Fruit fly (Drosophila melanogaster) whole organism, embryonic: ENCODE data around the gene Mlc1.
A peak's percentile ranks its signal among the peaks of the same experiment; 100 is the strongest.

Experiments
- CG12769 ChIP-seq: fragments of 200-800 bp; sonication (Bioruptor generic); optimal IDR thresholded peaks from 2 replicates; lab custom pipeline; 2019; ENCODE audit warnings: missing biosample characterization, mild to moderate bottlenecking, missing genetic modification characterization, moderate library complexity
- CG16815 ChIP-seq: fragments of 200-800 bp; sonication (Bioruptor generic); optimal IDR thresholded peaks from 3 replicates; lab custom pipeline; 2017; ENCODE audit warnings: missing biosample characterization, mild to moderate bottlenecking, missing genetic modification characterization
- CG18619 ChIP-seq: fragments of 200-800 bp; sonication (Bioruptor generic); optimal IDR thresholded peaks from 3 replicates; lab custom pipeline; 2017; ENCODE audit warnings: missing biosample characterization, mild to moderate bottlenecking, missing genetic modification characterization
- CG3281 ChIP-seq: fragments of 200-800 bp; sonication (Bioruptor generic); optimal IDR thresholded peaks from 3 replicates; lab custom pipeline; 2017; ENCODE audit warnings: missing biosample characterization, mild to moderate bottlenecking, missing genetic modification characterization
- CG8388 ChIP-seq: fragments of 200-800 bp; sonication (Bioruptor generic); optimal IDR thresholded peaks from 2 replicates; lab custom pipeline; 2019; ENCODE audit warnings: missing biosample characterization, mild to moderate bottlenecking, missing genetic modification characterization, moderate library complexity
- CrebB ChIP-seq: fragments of 200-800 bp; sonication (Bioruptor generic); optimal IDR thresholded peaks from 3 replicates; lab custom pipeline; 2018; ENCODE audit warnings: missing biosample characterization, mild to moderate bottlenecking, missing genetic modification characterization
- NC2β ChIP-seq: fragments of 200-800 bp; sonication (Bioruptor generic); optimal IDR thresholded peaks from 2 replicates; lab custom pipeline; 2016; ENCODE audit warnings: missing biosample characterization, missing genetic modification characterization
- Nf-YB ChIP-seq: fragments of 200-800 bp; sonication (Bioruptor generic); optimal IDR thresholded peaks from 3 replicates; lab custom pipeline; 2019; ENCODE audit warnings: missing biosample characterization, mild to moderate bottlenecking, missing genetic modification characterization, moderate library complexity
- bigmax ChIP-seq: fragments of 200-800 bp; sonication (Bioruptor generic); optimal IDR thresholded peaks from 2 replicates; lab custom pipeline; 2018; ENCODE audit warnings: missing biosample characterization, mild to moderate bottlenecking, missing genetic modification characterization
- ci ChIP-seq: fragments of 200-800 bp; sonication (Bioruptor generic); IDR thresholded peaks from 3 replicates; pipeline ENCODE4 v1.3.6; 2022; ENCODE audit warnings: missing biosample characterization, missing genetic modification characterization
- kay ChIP-seq: fragments of 200-800 bp; sonication (Bioruptor generic); optimal IDR thresholded peaks from 2 replicates; lab custom pipeline; 2016; ENCODE audit warnings: missing biosample characterization, missing genetic modification characterization
- lab ChIP-seq: fragments of 200-800 bp; sonication (Bioruptor generic); optimal IDR thresholded peaks from 3 replicates; lab custom pipeline; 2017; ENCODE audit warnings: missing biosample characterization, missing genetic modification characterization, mild to moderate bottlenecking, moderate library complexity, missing genetic modification reagents
- slbo ChIP-seq: fragments of 200-800 bp; sonication (Bioruptor generic); IDR thresholded peaks from 2 replicates; pipeline ENCODE4 v1.3.6; 2022; ENCODE audit warnings: missing biosample characterization, missing genetic modification characterization
- zf30C ChIP-seq: fragments of 200-800 bp; sonication (Bioruptor generic); optimal IDR thresholded peaks from 3 replicates; lab custom pipeline; 2018; ENCODE audit warnings: missing biosample characterization, mild to moderate bottlenecking, missing genetic modification characterization

DNA sequence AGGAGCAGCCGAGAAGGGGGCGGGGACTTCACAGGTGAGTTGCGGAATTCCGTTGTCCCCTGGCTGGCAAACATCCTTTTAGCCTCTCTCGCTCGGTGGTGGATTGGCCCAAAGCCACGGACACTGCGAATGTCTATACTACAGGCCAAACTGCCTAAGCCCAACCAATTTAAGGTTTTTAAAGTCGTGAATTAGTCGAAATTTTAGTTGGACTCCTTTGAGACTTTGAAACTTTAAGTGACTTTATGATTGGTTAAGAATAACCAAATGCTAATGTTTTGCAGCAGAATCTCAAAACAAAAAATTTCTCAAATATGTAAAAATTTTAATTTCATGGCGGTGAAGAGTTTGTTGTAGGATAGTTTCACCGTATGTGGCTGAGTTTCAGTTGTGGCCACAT is 51.4 kb downstream of the Mlc1 start:
- TF ChIP-seq lab (GFP tag; lab: Kevin White, UChicago) (peak; percentile 3), CrebB (no peak), Nf-YB (GFP tag; lab: Kevin White, UChicago) (no peak), CG12769 (tag; lab: Kevin White, UChicago) (no peak), CG16815 (GFP tag; lab: Kevin White, UChicago) (no peak), ci (GFP tag; lab: Robert Waterston, UW) (no peak), zf30C (GFP tag; lab: Kevin White, UChicago) (no peak), kay (GFP tag; lab: Kevin White, UChicago) (no peak), CG3281 (GFP tag; lab: Kevin White, UChicago) (no peak), CG8388 (GFP tag; lab: Kevin White, UChicago) (no peak), bigmax (GFP tag; lab: Kevin White, UChicago) (no peak), NC2β (GFP tag; lab: Kevin White, UChicago) (no peak), slbo (GFP tag; lab: Robert Waterston, UW) (no peak), CG18619 (GFP tag; lab: Kevin White, UChicago) (no peak)
